Worm (Caenorhabditis elegans) whole organism, L4 larva: Measurements from ENCODE around the gene abhd-5.1.
A peak's percentile ranks its signal among the peaks of the same experiment; 100 is the strongest.

ENCODE experiments used
- F44E2.7 ChIP-seq: fragments of 200-800 bp; sonication (Bioruptor generic); IDR thresholded peaks from 2 replicates; pipeline ENCODE4 v2.1.2; 2022; ENCODE audit warnings: missing genetic modification characterization, missing compliant biosample characterization
- F49E8.2 ChIP-seq: sonication (generic microtip); optimal IDR thresholded peaks from 2 replicates; lab custom pipeline; 2016; ENCODE audit warnings: missing compliant biosample characterization, mild to moderate bottlenecking, missing genetic modification characterization, borderline replicate concordance
- T20F7.1 ChIP-seq: fragments of 200-800 bp; sonication (Bioruptor generic); optimal IDR thresholded peaks from 2 replicates; lab custom pipeline; 2018; ENCODE audit warnings: mild to moderate bottlenecking, missing genetic modification characterization, missing compliant biosample characterization
- Y48G9A.11 ChIP-seq: fragments of 200-800 bp; sonication (Bioruptor generic); IDR thresholded peaks from 2 replicates; pipeline ENCODE4 v1.3.6; 2022; ENCODE audit warnings: missing genetic modification reagents, missing genetic modification characterization, missing compliant biosample characterization
- ZK546.5 ChIP-seq, 2 experiments: sonication (generic microtip); optimal IDR thresholded peaks; 2 replicates each; lab custom pipeline; 2017; ENCODE audit warnings: missing biosample characterization in 2 of 2, missing genetic modification characterization in 2 of 2
- ceh-28 ChIP-seq: fragments of 150-350 bp; optimal IDR thresholded peaks from 2 replicates; lab custom pipeline; 2014; ENCODE audit warnings: missing biosample characterization, missing genetic modification reagents, missing genetic modification characterization
- ceh-44 ChIP-seq: fragments of 200-800 bp; sonication (Bioruptor generic); IDR thresholded peaks from 2 replicates; pipeline ENCODE4 v1.3.6; 2022; ENCODE audit warnings: missing genetic modification reagents, missing genetic modification characterization, missing compliant biosample characterization
- ceh-62 ChIP-seq: sonication (generic microtip); optimal IDR thresholded peaks from 2 replicates; lab custom pipeline; 2017; ENCODE audit warnings: missing biosample characterization, missing genetic modification characterization
- ceh-82 ChIP-seq: sonication (generic microtip); optimal IDR thresholded peaks from 2 replicates; lab custom pipeline; 2017; ENCODE audit warnings: missing biosample characterization, missing genetic modification characterization
- daf-16 ChIP-seq, 3 experiments: sonication (generic microtip); optimal IDR thresholded peaks; 2 replicates each; lab custom pipeline; 2016 to 2017; ENCODE audit warnings: missing genetic modification characterization in 3 of 3, missing genetic modification reagents in 3 of 3, mild to moderate bottlenecking in 2 of 3, missing compliant biosample characterization in 2 of 3, missing biosample characterization in 1 of 3, moderate library complexity in 1 of 3
- daf-8 ChIP-seq: fragments of 200-800 bp; sonication (Bioruptor generic); IDR thresholded peaks from 2 replicates; pipeline ENCODE4 v1.3.6; 2022; ENCODE audit warnings: missing genetic modification characterization, missing compliant biosample characterization
- dmd-6 ChIP-seq: fragments of 200-800 bp; sonication (Bioruptor generic); IDR thresholded peaks from 2 replicates; pipeline ENCODE4 v1.3.6; 2022; ENCODE audit warnings: missing genetic modification reagents, missing genetic modification characterization, missing compliant biosample characterization
- dve-1 ChIP-seq: sonication (generic microtip); optimal IDR thresholded peaks from 2 replicates; lab custom pipeline; 2017; ENCODE audit warnings: antibody characterized with exemption, mild to moderate bottlenecking, missing genetic modification characterization, missing compliant biosample characterization; ENCODE audit not compliant: insufficient read depth
- egl-43 ChIP-seq: fragments of 200-800 bp; sonication (Bioruptor generic); IDR thresholded peaks from 2 replicates; pipeline ENCODE4 v1.3.6; 2022; ENCODE audit warnings: missing genetic modification reagents, missing genetic modification characterization, missing compliant biosample characterization
- hlh-11 ChIP-seq: fragments of 200-800 bp; sonication (Bioruptor generic); optimal IDR thresholded peaks from 2 replicates; lab custom pipeline; 2018; ENCODE audit warnings: mild to moderate bottlenecking, missing genetic modification characterization, missing compliant biosample characterization
- hlh-30 ChIP-seq: sonication (generic microtip); optimal IDR thresholded peaks from 2 replicates; lab custom pipeline; 2017; ENCODE audit warnings: antibody characterized with exemption, mild to moderate bottlenecking, missing genetic modification characterization, missing compliant biosample characterization; ENCODE audit not compliant: insufficient read depth
- lim-7 ChIP-seq: fragments of 200-800 bp; sonication (Bioruptor generic); IDR thresholded peaks from 2 replicates; pipeline ENCODE4 v1.3.6; 2022; ENCODE audit warnings: missing genetic modification characterization, missing compliant biosample characterization
- lin-1 ChIP-seq: fragments of 200-800 bp; sonication (Bioruptor generic); IDR thresholded peaks from 2 replicates; pipeline ENCODE4 v1.3.6; 2022; ENCODE audit warnings: missing genetic modification reagents, missing genetic modification characterization, missing compliant biosample characterization
- lin-39 ChIP-seq: fragments of 150-350 bp; optimal IDR thresholded peaks from 2 replicates; lab custom pipeline; 2014; ENCODE audit warnings: missing biosample characterization, missing genetic modification reagents, missing genetic modification characterization
- lir-3 ChIP-seq: sonication (generic microtip); optimal IDR thresholded peaks from 2 replicates; lab custom pipeline; 2016; ENCODE audit warnings: mild to moderate bottlenecking, missing genetic modification characterization, missing compliant biosample characterization
- lsy-2 ChIP-seq, 2 experiments: fragments of 150-350 bp in 1 of 2; sonication (generic microtip) in 1 of 2; optimal IDR thresholded peaks; 2 replicates each; lab custom pipeline; 2014 to 2017; ENCODE audit warnings: missing biosample characterization in 2 of 2, missing genetic modification characterization in 2 of 2
- mep-1 ChIP-seq: fragments of 150-350 bp; sonication (generic microtip); optimal IDR thresholded peaks from 3 replicates; lab custom pipeline; 2014; ENCODE audit warnings: missing biosample characterization, missing genetic modification characterization
- mes-2 ChIP-seq: sonication (generic microtip); optimal IDR thresholded peaks from 2 replicates; lab custom pipeline; 2016; ENCODE audit warnings: missing genotype, mild to moderate bottlenecking, missing genetic modification characterization, missing compliant biosample characterization; ENCODE audit not compliant: poor library complexity, severe bottlenecking
- mxl-2 ChIP-seq: fragments of 200-800 bp; sonication (Bioruptor generic); conservative IDR thresholded peaks from 2 replicates; pipeline ENCODE4 v1.3.6; 2022; ENCODE audit warnings: missing genetic modification reagents, missing genetic modification characterization, missing compliant biosample characterization
- nhr-10 ChIP-seq: fragments of 150-350 bp; optimal IDR thresholded peaks from 2 replicates; lab custom pipeline; 2014; ENCODE audit warnings: missing biosample characterization, missing genetic modification characterization
- nhr-102 ChIP-seq: sonication (generic microtip); optimal IDR thresholded peaks from 2 replicates; lab custom pipeline; 2016; ENCODE audit warnings: mild to moderate bottlenecking, missing genetic modification characterization, moderate library complexity, missing compliant biosample characterization
- nhr-111 ChIP-seq: fragments of 200-800 bp; sonication (Bioruptor generic); optimal IDR thresholded peaks from 2 replicates; lab custom pipeline; 2018; ENCODE audit warnings: mild to moderate bottlenecking, missing genetic modification characterization, missing compliant biosample characterization
- nhr-28 ChIP-seq: fragments of 150-350 bp; optimal IDR thresholded peaks from 2 replicates; lab custom pipeline; 2014; ENCODE audit warnings: missing biosample characterization, missing genetic modification characterization
- nhr-6 ChIP-seq: fragments of 150-350 bp; optimal IDR thresholded peaks from 2 replicates; lab custom pipeline; 2014; ENCODE audit warnings: missing biosample characterization, missing genetic modification characterization
- nhr-77 ChIP-seq: fragments of 150-350 bp; optimal IDR thresholded peaks from 2 replicates; lab custom pipeline; 2014; ENCODE audit warnings: missing biosample characterization, missing genetic modification characterization
- pqm-1 ChIP-seq: sonication (generic microtip); optimal IDR thresholded peaks from 2 replicates; lab custom pipeline; 2017; ENCODE audit warnings: missing biosample characterization, missing genetic modification characterization
- rbr-2 ChIP-seq: sonication (generic microtip); optimal IDR thresholded peaks from 2 replicates; lab custom pipeline; 2016; ENCODE audit warnings: missing genotype, missing genetic modification characterization, missing compliant biosample characterization
- skn-1 ChIP-seq: fragments of 150-350 bp; optimal IDR thresholded peaks from 2 replicates; lab custom pipeline; 2014; ENCODE audit warnings: missing biosample characterization, missing genetic modification characterization
- spr-3 ChIP-seq: fragments of 200-800 bp; sonication (Bioruptor generic); optimal IDR thresholded peaks from 2 replicates; lab custom pipeline; 2018; ENCODE audit warnings: mild to moderate bottlenecking, missing genetic modification characterization, missing compliant biosample characterization
- vab-7 ChIP-seq: fragments of 200-800 bp; sonication (Bioruptor generic); IDR thresholded peaks from 2 replicates; pipeline ENCODE4 v1.3.6; 2022; ENCODE audit warnings: missing genetic modification reagents, missing genetic modification characterization, missing compliant biosample characterization
- zfp-3 ChIP-seq: fragments of 200-800 bp; sonication (Bioruptor generic); conservative IDR thresholded peaks from 2 replicates; pipeline ENCODE4 v1.3.6; 2022; ENCODE audit warnings: missing genetic modification reagents, missing genetic modification characterization, missing compliant biosample characterization
- zip-11 ChIP-seq: fragments of 200-800 bp; sonication (Bioruptor generic); IDR thresholded peaks from 2 replicates; pipeline ENCODE4 v1.3.6; 2022; ENCODE audit warnings: missing genetic modification characterization, missing compliant biosample characterization
- zip-2 ChIP-seq: fragments of 150-350 bp; optimal IDR thresholded peaks from 2 replicates; lab custom pipeline; 2014; ENCODE audit warnings: missing biosample characterization, missing genetic modification characterization
- ztf-7 ChIP-seq: fragments of 150-350 bp; optimal IDR thresholded peaks from 2 replicates; lab custom pipeline; 2014; ENCODE audit warnings: missing biosample characterization, missing genetic modification characterization

The abhd-5.1 gene

ce11 chrV:4884490-4884889 is 37.0 kb downstream of the abhd-5.1 start, which contains the start of gene T19H12.12:
TSS of gene T19H12.12 (plus strand) at chrV:4884790.
- TF ChIP-seq dve-1 (tag; lab: Kevin White, UChicago) = no peak
- no peak for TF ChIP-seq mes-2 (tag; lab: Kevin White, UChicago)
- TF ChIP-seq mep-1 (tag; lab: Kevin White, UChicago) = no peak

ce11 chrV:4885372-4885771 is 37.9 kb downstream of the abhd-5.1 start, which contains the start of gene T19H12.3:
TSS of gene T19H12.3 (plus strand) at chrV:4885672.
- TF ChIP-seq ceh-62 (tag; lab: Kevin White, UChicago) = no peak
- TF ChIP-seq T20F7.1 = no peak
- TF ChIP-seq Y48G9A.11 (GFP tag; lab: Robert Waterston, UW) = no peak
- no peak for TF ChIP-seq spr-3 (GFP tag; lab: Kevin White, UChicago)
- no peak for TF ChIP-seq rbr-2 (tag; lab: Kevin White, UChicago)
- no peak for TF ChIP-seq F44E2.7 (GFP tag; lab: Robert Waterston, UW)
- no peak for TF ChIP-seq ceh-82 (tag; lab: Kevin White, UChicago)
- no peak for TF ChIP-seq lin-39 (tag; lab: Kevin White, UChicago)
- TF ChIP-seq daf-8 = no peak
- no peak for TF ChIP-seq vab-7 (GFP tag; lab: Robert Waterston, UW)
- TF ChIP-seq nhr-6 (tag; lab: Kevin White, UChicago) = no peak
- no peak for TF ChIP-seq nhr-28 (tag; lab: Kevin White, UChicago)
- TF ChIP-seq lin-1 (GFP tag; lab: Robert Waterston, UW) = no peak
- TF ChIP-seq mes-2 (tag; lab: Kevin White, UChicago) = no peak
- no peak for TF ChIP-seq lir-3 (tag; lab: Kevin White, UChicago)
- TF ChIP-seq ceh-28 (tag; lab: Kevin White, UChicago) = no peak
- no peak for TF ChIP-seq lsy-2 (tag; optimal IDR thresholded peaks at IDR 0.05; lab: Kevin White, UChicago)
- TF ChIP-seq ceh-44 (GFP tag; lab: Robert Waterston, UW) = no peak
- TF ChIP-seq zip-11 (GFP tag; lab: Robert Waterston, UW) = no peak
- TF ChIP-seq, all 104 proteins: peak for 0

- TF ChIP-seq ztf-7 (tag; lab: Kevin White, UChicago) (peak; percentile 57), nhr-102 (tag; lab: Kevin White, UChicago) (peak; percentile 28), dve-1 (tag; lab: Kevin White, UChicago) (peak; percentile 35), nhr-28 (tag; lab: Kevin White, UChicago) (peak; percentile 93), F49E8.2 (tag; lab: Kevin White, UChicago) (no peak), mep-1 (tag; lab: Kevin White, UChicago) (peak; percentile 18), skn-1 (tag; lab: Kevin White, UChicago) (no peak), mxl-2 (GFP tag; lab: Robert Waterston, UW) (no peak), daf-16 (GFP tag; optimal IDR thresholded peaks at IDR 0.05; lab: Kevin White, UChicago) (no peak), daf-16 (tag; optimal IDR thresholded peaks at IDR 0.05; lab: Kevin White, UChicago) (peak; percentile 54), nhr-77 (peak; percentile 58), nhr-111 (GFP tag; lab: Kevin White, UChicago) (no peak), hlh-30 (tag; lab: Kevin White, UChicago) (peak; percentile 18), nhr-10 (no peak), ZK546.5 (tag; optimal IDR thresholded peaks at IDR 0.05; lab: Kevin White, UChicago) (no peak), lim-7 (no peak), egl-43 (GFP tag; lab: Robert Waterston, UW) (no peak), daf-8 (no peak), zip-2 (tag; lab: Kevin White, UChicago) (no peak), hlh-11 (peak; percentile 37), pqm-1 (tag; lab: Kevin White, UChicago) (peak; percentile 71), dmd-6 (GFP tag; lab: Robert Waterston, UW) (peak; percentile 60), zfp-3 (no peak)
- TF ChIP-seq, all 104 proteins: peak for 11
Measured at ce11 chrV:4889477-4889876, 42.0 kb downstream of the abhd-5.1 start, which contains the start of gene ugt-12. TSS of gene ugt-12 (minus strand) at chrV:4889629.
